Worm (Caenorhabditis elegans) whole organism, L4 larva: ENCODE data around the gene set-6.
A peak's percentile ranks its signal among the peaks of the same experiment; 100 is the strongest.

Experiments used
- F37D6.2 ChIP-seq: sonication (generic microtip); optimal IDR thresholded peaks from 2 replicates; lab custom pipeline; 2016; ENCODE audit warnings: mild to moderate bottlenecking, missing genetic modification characterization, missing compliant biosample characterization
- F44E2.7 ChIP-seq: fragments of 200-800 bp; sonication (Bioruptor generic); IDR thresholded peaks from 2 replicates; pipeline ENCODE4 v2.1.2; 2022; ENCODE audit warnings: missing genetic modification characterization, missing compliant biosample characterization
- F49E8.2 ChIP-seq: sonication (generic microtip); optimal IDR thresholded peaks from 2 replicates; lab custom pipeline; 2016; ENCODE audit warnings: missing compliant biosample characterization, mild to moderate bottlenecking, missing genetic modification characterization, borderline replicate concordance
- T20F7.1 ChIP-seq: fragments of 200-800 bp; sonication (Bioruptor generic); optimal IDR thresholded peaks from 2 replicates; lab custom pipeline; 2018; ENCODE audit warnings: mild to moderate bottlenecking, missing genetic modification characterization, missing compliant biosample characterization
- T26A8.4 ChIP-seq: fragments of 200-800 bp; sonication (Bioruptor generic); IDR thresholded peaks from 2 replicates; pipeline ENCODE4 v1.3.6; 2022; ENCODE audit warnings: missing genetic modification characterization, missing compliant biosample characterization
- Y105C5A.15 ChIP-seq: fragments of 200-800 bp; sonication (Bioruptor generic); IDR thresholded peaks from 2 replicates; pipeline ENCODE4 v1.3.6; 2022; ENCODE audit warnings: missing genetic modification characterization, missing compliant biosample characterization
- Y48G9A.11 ChIP-seq: fragments of 200-800 bp; sonication (Bioruptor generic); IDR thresholded peaks from 2 replicates; pipeline ENCODE4 v1.3.6; 2022; ENCODE audit warnings: missing genetic modification reagents, missing genetic modification characterization, missing compliant biosample characterization
- Y5F2A.4 ChIP-seq: fragments of 200-800 bp; sonication (Bioruptor generic); optimal IDR thresholded peaks from 2 replicates; lab custom pipeline; 2018; ENCODE audit warnings: mild to moderate bottlenecking, missing genetic modification characterization, missing compliant biosample characterization
- Y75B8A.6 ChIP-seq: fragments of 200-800 bp; sonication (Bioruptor generic); IDR thresholded peaks from 2 replicates; pipeline ENCODE4 v1.3.6; 2022; ENCODE audit warnings: missing genetic modification reagents, missing genetic modification characterization, missing compliant biosample characterization
- ZK546.5 ChIP-seq, 2 experiments: sonication (generic microtip); optimal IDR thresholded peaks; 2 replicates each; lab custom pipeline; 2017; ENCODE audit warnings: missing biosample characterization in 2 of 2, missing genetic modification characterization in 2 of 2
- ama-1 ChIP-seq: fragments of 150-350 bp; optimal IDR thresholded peaks from 2 replicates; lab custom pipeline; 2014; ENCODE audit warnings: inconsistent platforms, mixed read lengths
- arid-1 ChIP-seq: fragments of 200-800 bp; sonication (Bioruptor generic); conservative IDR thresholded peaks from 2 replicates; pipeline ENCODE4 v1.3.6; 2022; ENCODE audit warnings: missing genetic modification reagents, missing genetic modification characterization, missing compliant biosample characterization
- ceh-20 ChIP-seq: fragments of 200-800 bp; sonication (Bioruptor generic); IDR thresholded peaks from 2 replicates; pipeline ENCODE4 v1.3.6; 2022; ENCODE audit warnings: missing genetic modification reagents, missing genetic modification characterization, missing compliant biosample characterization
- ceh-28 ChIP-seq: fragments of 150-350 bp; optimal IDR thresholded peaks from 2 replicates; lab custom pipeline; 2014; ENCODE audit warnings: missing biosample characterization, missing genetic modification reagents, missing genetic modification characterization
- ceh-82 ChIP-seq: sonication (generic microtip); optimal IDR thresholded peaks from 2 replicates; lab custom pipeline; 2017; ENCODE audit warnings: missing biosample characterization, missing genetic modification characterization
- daf-12 ChIP-seq: fragments of 150-350 bp; optimal IDR thresholded peaks from 2 replicates; lab custom pipeline; 2014; ENCODE audit warnings: missing biosample characterization, missing genetic modification reagents, missing genetic modification characterization
- dmd-6 ChIP-seq: fragments of 200-800 bp; sonication (Bioruptor generic); IDR thresholded peaks from 2 replicates; pipeline ENCODE4 v1.3.6; 2022; ENCODE audit warnings: missing genetic modification reagents, missing genetic modification characterization, missing compliant biosample characterization
- dpl-1 ChIP-seq: fragments of 150-350 bp; optimal IDR thresholded peaks from 2 replicates; lab custom pipeline; 2014; ENCODE audit warnings: missing biosample characterization, missing genetic modification reagents, missing genetic modification characterization
- dve-1 ChIP-seq: sonication (generic microtip); optimal IDR thresholded peaks from 2 replicates; lab custom pipeline; 2017; ENCODE audit warnings: antibody characterized with exemption, mild to moderate bottlenecking, missing genetic modification characterization, missing compliant biosample characterization; ENCODE audit not compliant: insufficient read depth
- egl-27 ChIP-seq: sonication (generic microtip); optimal IDR thresholded peaks from 3 replicates; lab custom pipeline; 2017; ENCODE audit warnings: missing biosample characterization, missing genetic modification reagents, missing genetic modification characterization
- egl-43 ChIP-seq: fragments of 200-800 bp; sonication (Bioruptor generic); IDR thresholded peaks from 2 replicates; pipeline ENCODE4 v1.3.6; 2022; ENCODE audit warnings: missing genetic modification reagents, missing genetic modification characterization, missing compliant biosample characterization
- fkh-10 ChIP-seq: fragments of 150-350 bp; optimal IDR thresholded peaks from 2 replicates; lab custom pipeline; 2014; ENCODE audit warnings: missing biosample characterization, missing genetic modification reagents, missing genetic modification characterization
- hif-1 ChIP-seq, 2 experiments: sonication (generic microtip); optimal IDR thresholded peaks; 2 replicates each; lab custom pipeline; 2016 to 2017; ENCODE audit warnings: missing compliant biosample characterization in 2 of 2, missing genetic modification characterization in 2 of 2, missing genetic modification reagents in 2 of 2, missing genotype in 2 of 2, mild to moderate bottlenecking in 1 of 2
- hlh-30 ChIP-seq: sonication (generic microtip); optimal IDR thresholded peaks from 2 replicates; lab custom pipeline; 2017; ENCODE audit warnings: antibody characterized with exemption, mild to moderate bottlenecking, missing genetic modification characterization, missing compliant biosample characterization; ENCODE audit not compliant: insufficient read depth
- lim-7 ChIP-seq: fragments of 200-800 bp; sonication (Bioruptor generic); IDR thresholded peaks from 2 replicates; pipeline ENCODE4 v1.3.6; 2022; ENCODE audit warnings: missing genetic modification characterization, missing compliant biosample characterization
- lin-1 ChIP-seq: fragments of 200-800 bp; sonication (Bioruptor generic); IDR thresholded peaks from 2 replicates; pipeline ENCODE4 v1.3.6; 2022; ENCODE audit warnings: missing genetic modification reagents, missing genetic modification characterization, missing compliant biosample characterization
- lin-13 ChIP-seq: fragments of 150-350 bp; optimal IDR thresholded peaks from 2 replicates; lab custom pipeline; 2014; ENCODE audit warnings: missing biosample characterization, missing genetic modification reagents, missing genetic modification characterization
- lin-15B ChIP-seq: fragments of 150-350 bp; sonication (generic microtip); optimal IDR thresholded peaks from 3 replicates; lab custom pipeline; 2014; ENCODE audit warnings: missing biosample characterization, missing genetic modification characterization
- lin-38 ChIP-seq: fragments of 200-800 bp; sonication (Bioruptor generic); IDR thresholded peaks from 2 replicates; pipeline ENCODE4 v1.3.6; 2022; ENCODE audit warnings: missing genetic modification reagents, missing genetic modification characterization, missing compliant biosample characterization
- lir-3 ChIP-seq: sonication (generic microtip); optimal IDR thresholded peaks from 2 replicates; lab custom pipeline; 2016; ENCODE audit warnings: mild to moderate bottlenecking, missing genetic modification characterization, missing compliant biosample characterization
- madf-5 ChIP-seq, 2 experiments: fragments of 200-800 bp; sonication (Bioruptor generic); IDR thresholded peaks; 2 replicates each; pipeline ENCODE4 v1.3.6; 2022; ENCODE audit warnings: missing compliant biosample characterization in 2 of 2, missing genetic modification characterization in 2 of 2
- madf-9 ChIP-seq: fragments of 200-800 bp; sonication (Bioruptor generic); conservative IDR thresholded peaks from 2 replicates; pipeline ENCODE4 v1.3.6; 2022; ENCODE audit warnings: missing genetic modification reagents, missing genetic modification characterization, missing compliant biosample characterization
- mes-2 ChIP-seq: sonication (generic microtip); optimal IDR thresholded peaks from 2 replicates; lab custom pipeline; 2016; ENCODE audit warnings: missing genotype, mild to moderate bottlenecking, missing genetic modification characterization, missing compliant biosample characterization; ENCODE audit not compliant: poor library complexity, severe bottlenecking
- mxl-3 ChIP-seq: fragments of 200-800 bp; sonication (Bioruptor generic); optimal IDR thresholded peaks from 2 replicates; lab custom pipeline; 2018; ENCODE audit warnings: mild to moderate bottlenecking, missing genetic modification characterization, missing compliant biosample characterization
- nhr-102 ChIP-seq: sonication (generic microtip); optimal IDR thresholded peaks from 2 replicates; lab custom pipeline; 2016; ENCODE audit warnings: mild to moderate bottlenecking, missing genetic modification characterization, moderate library complexity, missing compliant biosample characterization
- nhr-28 ChIP-seq: fragments of 150-350 bp; optimal IDR thresholded peaks from 2 replicates; lab custom pipeline; 2014; ENCODE audit warnings: missing biosample characterization, missing genetic modification characterization
- nhr-42 ChIP-seq: fragments of 200-800 bp; sonication (Bioruptor generic); IDR thresholded peaks from 2 replicates; pipeline ENCODE4 v1.3.6; 2022; ENCODE audit warnings: missing genetic modification characterization, missing compliant biosample characterization
- nhr-48 ChIP-seq: sonication (generic microtip); optimal IDR thresholded peaks from 2 replicates; lab custom pipeline; 2016; ENCODE audit warnings: mild to moderate bottlenecking, missing genetic modification characterization, missing compliant biosample characterization
- nhr-6 ChIP-seq: fragments of 150-350 bp; optimal IDR thresholded peaks from 2 replicates; lab custom pipeline; 2014; ENCODE audit warnings: missing biosample characterization, missing genetic modification characterization
- nhr-77 ChIP-seq: fragments of 150-350 bp; optimal IDR thresholded peaks from 2 replicates; lab custom pipeline; 2014; ENCODE audit warnings: missing biosample characterization, missing genetic modification characterization
- php-3 ChIP-seq: fragments of 200-800 bp; sonication (Bioruptor generic); IDR thresholded peaks from 2 replicates; pipeline ENCODE4 v1.3.6; 2022; ENCODE audit warnings: missing genetic modification reagents, missing genetic modification characterization, missing compliant biosample characterization
- saeg-2 ChIP-seq: fragments of 200-800 bp; sonication (Bioruptor generic); IDR thresholded peaks from 2 replicates; pipeline ENCODE4 v1.3.6; 2022; ENCODE audit warnings: missing genetic modification reagents, missing genetic modification characterization, missing compliant biosample characterization
- skn-1 ChIP-seq: fragments of 150-350 bp; optimal IDR thresholded peaks from 2 replicates; lab custom pipeline; 2014; ENCODE audit warnings: missing biosample characterization, missing genetic modification characterization
- snpc-1.2 ChIP-seq: fragments of 200-800 bp; sonication (Bioruptor generic); IDR thresholded peaks from 2 replicates; pipeline ENCODE4 v1.3.6; 2022; ENCODE audit warnings: missing genetic modification reagents, missing genetic modification characterization, missing compliant biosample characterization
- snpc-4 ChIP-seq: fragments of 150-350 bp; optimal IDR thresholded peaks from 2 replicates; lab custom pipeline; 2014; ENCODE audit warnings: missing biosample characterization, missing genetic modification characterization
- spr-3 ChIP-seq: fragments of 200-800 bp; sonication (Bioruptor generic); optimal IDR thresholded peaks from 2 replicates; lab custom pipeline; 2018; ENCODE audit warnings: mild to moderate bottlenecking, missing genetic modification characterization, missing compliant biosample characterization
- tag-97 ChIP-seq: fragments of 200-800 bp; sonication (Bioruptor generic); IDR thresholded peaks from 2 replicates; pipeline ENCODE4 v1.3.6; 2022; ENCODE audit warnings: missing genetic modification characterization, missing compliant biosample characterization
- unc-130 ChIP-seq: sonication (generic microtip); optimal IDR thresholded peaks from 2 replicates; lab custom pipeline; 2016; ENCODE audit warnings: missing genetic modification reagents, missing genetic modification characterization, missing compliant biosample characterization
- vab-7 ChIP-seq: fragments of 200-800 bp; sonication (Bioruptor generic); IDR thresholded peaks from 2 replicates; pipeline ENCODE4 v1.3.6; 2022; ENCODE audit warnings: missing genetic modification reagents, missing genetic modification characterization, missing compliant biosample characterization
- zip-2 ChIP-seq: fragments of 150-350 bp; optimal IDR thresholded peaks from 2 replicates; lab custom pipeline; 2014; ENCODE audit warnings: missing biosample characterization, missing genetic modification characterization
- ztf-7 ChIP-seq: fragments of 150-350 bp; optimal IDR thresholded peaks from 2 replicates; lab custom pipeline; 2014; ENCODE audit warnings: missing biosample characterization, missing genetic modification characterization

Gene set-6

DNA sequence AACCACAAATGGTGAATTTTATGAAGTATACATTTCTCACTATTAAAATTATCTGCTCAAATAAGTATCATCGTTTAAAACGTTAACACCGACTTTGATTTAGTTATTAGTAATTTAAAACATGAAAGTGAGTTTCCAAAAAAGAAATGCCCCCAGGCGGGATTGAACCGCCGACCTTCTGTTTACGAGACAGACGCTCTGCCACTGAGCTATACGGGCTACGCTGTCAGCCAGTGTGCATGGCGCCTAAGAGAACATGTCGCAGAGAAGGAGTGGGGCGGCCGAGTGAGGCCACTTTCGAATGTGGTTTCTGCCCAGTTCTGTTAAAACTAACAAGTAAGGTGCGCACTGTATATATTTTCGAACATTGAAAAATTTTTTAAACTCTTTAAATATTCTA is 39.5 kb downstream of the set-6 start (continued):
- TF ChIP-seq ceh-28 (tag; lab: Kevin White, UChicago) (no peak), tag-97 (GFP tag; lab: Robert Waterston, UW) (no peak), ceh-20 (peak; percentile 73), vab-7 (peak; percentile 89), hlh-30 (tag; lab: Kevin White, UChicago) (peak; percentile 46), mes-2 (tag; lab: Kevin White, UChicago) (peak; percentile 85), Y75B8A.6 (GFP tag; lab: Robert Waterston, UW) (0 out of 2 replicates have a peak, but pooled peaks have one; percentile 12), spr-3 (GFP tag; lab: Kevin White, UChicago) (peak; percentile 58), saeg-2 (GFP tag; lab: Robert Waterston, UW) (no peak), Y48G9A.11 (GFP tag; lab: Robert Waterston, UW) (peak; percentile 63; the same call in 1 of the 2 replicates), nhr-102 (tag; lab: Kevin White, UChicago) (peak; percentile 73), snpc-1.2 (GFP tag; lab: Robert Waterston, UW) (peak; percentile 87), zip-2 (peak; percentile 49), ama-1 (lab: Kevin White, UChicago) (no peak), nhr-42 (GFP tag; lab: Robert Waterston, UW) (peak; percentile 86), F37D6.2 (tag; lab: Kevin White, UChicago) (peak; percentile 82), lin-15B (tag; lab: Kevin White, UChicago) (no peak), mxl-3 (GFP tag; lab: Kevin White, UChicago) (peak; percentile 11), dpl-1 (no peak), unc-130 (GFP tag; lab: Kevin White, UChicago) (peak; percentile 16), ceh-82 (tag; lab: Kevin White, UChicago) (no peak), skn-1 (tag; lab: Kevin White, UChicago) (no peak), egl-43 (GFP tag; lab: Robert Waterston, UW) (peak; percentile 94), F49E8.2 (tag; lab: Kevin White, UChicago) (peak; percentile 59), php-3 (GFP tag; lab: Robert Waterston, UW) (peak; percentile 63; the same call in 1 of the 2 replicates), fkh-10 (GFP tag; lab: Kevin White, UChicago) (no peak), dve-1 (tag; lab: Kevin White, UChicago) (peak; percentile 43), egl-27 (tag; lab: Kevin White, UChicago) (no peak), hif-1 (tag; optimal IDR thresholded peaks at IDR 0.05; lab: Kevin White, UChicago) (peak in 1 of 2 experiments; percentile 2), nhr-77 (tag; lab: Kevin White, UChicago) (peak; percentile 58), ZK546.5 (tag; optimal IDR thresholded peaks at IDR 0.05; lab: Kevin White, UChicago) (no peak), nhr-48 (peak; percentile 42), madf-9 (GFP tag; lab: Robert Waterston, UW) (peak; percentile 79), daf-12 (no peak), lir-3 (tag; lab: Kevin White, UChicago) (peak; percentile 27), F44E2.7 (GFP tag; lab: Robert Waterston, UW) (peak; percentile 63; the same call in 1 of the 2 replicates), nhr-28 (tag; lab: Kevin White, UChicago) (peak; percentile 12), lin-1 (GFP tag; lab: Robert Waterston, UW) (peak; percentile 59; the same call in 1 of the 2 replicates), arid-1 (peak; percentile 54; the same call in 1 of the 2 replicates), lim-7 (GFP tag; lab: Robert Waterston, UW) (peak; percentile 85), dmd-6 (GFP tag; lab: Robert Waterston, UW) (peak; percentile 66; the same call in 1 of the 2 replicates), Y5F2A.4 (peak; percentile 69), T20F7.1 (GFP tag; lab: Kevin White, UChicago) (no peak), Y105C5A.15 (peak; percentile 51; the same call in 1 of the 2 replicates), lin-13 (GFP tag; lab: Kevin White, UChicago) (peak; percentile 27), T26A8.4 (GFP tag; lab: Robert Waterston, UW) (no peak), ztf-7 (tag; lab: Kevin White, UChicago) (peak; percentile 31), nhr-6 (tag; lab: Kevin White, UChicago) (peak; percentile 29), snpc-4 (tag; lab: Kevin White, UChicago) (no peak), lin-38 (GFP tag; lab: Robert Waterston, UW) (peak; percentile 71), madf-5 (GFP tag; IDR thresholded peaks at IDR 0.05; lab: Robert Waterston, UW) (peak; percentile 66 to 71; a peak in 2 of 4 replicates)
